Worm (Caenorhabditis elegans) whole organism, L1 larva: ENCODE results near the gene K04C2.5.

Source experiments
- C34B4.2 ChIP-seq: sonication (generic microtip); optimal IDR thresholded peaks from 2 replicates; lab custom pipeline; 2017; ENCODE audit warnings: mild to moderate bottlenecking, missing genetic modification characterization, missing compliant biosample characterization
- F16B12.6 ChIP-seq: fragments of 150-350 bp; optimal IDR thresholded peaks from 2 replicates; lab custom pipeline; 2014; ENCODE audit warnings: missing biosample characterization, missing genetic modification characterization
- alr-1 ChIP-seq: fragments of 200-800 bp; sonication (Bioruptor generic); optimal IDR thresholded peaks from 2 replicates; lab custom pipeline; 2018; ENCODE audit warnings: borderline replicate concordance, mild to moderate bottlenecking, missing genetic modification characterization, missing compliant biosample characterization
- blmp-1 ChIP-seq: fragments of 150-350 bp; optimal IDR thresholded peaks from 2 replicates; lab custom pipeline; 2014; ENCODE audit warnings: missing biosample characterization, missing genetic modification characterization
- ceh-63 ChIP-seq: fragments of 200-800 bp; sonication (Bioruptor generic); optimal IDR thresholded peaks from 2 replicates; lab custom pipeline; 2018; ENCODE audit warnings: mild to moderate bottlenecking, missing genetic modification characterization, missing compliant biosample characterization
- ceh-90 ChIP-seq: sonication (generic microtip); optimal IDR thresholded peaks from 2 replicates; lab custom pipeline; 2016; ENCODE audit warnings: missing genetic modification characterization, missing compliant biosample characterization
- dpl-1 ChIP-seq, 3 experiments: fragments of 150-350 bp in 2 of 3; sonication (generic microtip) in 1 of 3; optimal IDR thresholded peaks; 2 replicates each; lab custom pipeline; 2014 to 2017; ENCODE audit warnings: missing biosample characterization in 3 of 3, missing genetic modification characterization in 3 of 3, missing genetic modification reagents in 3 of 3
- dsc-1 ChIP-seq: sonication (generic microtip); optimal IDR thresholded peaks from 2 replicates; lab custom pipeline; 2016; ENCODE audit warnings: mild to moderate bottlenecking, missing genetic modification characterization, missing compliant biosample characterization
- efl-1 ChIP-seq, 4 experiments: fragments of 150-350 bp; optimal IDR thresholded peaks in 3 of 4; peaks in 1 of 4; 1 replicate in 1 of 4; 2 replicates in 3 of 4; lab custom pipeline; 2014; ENCODE audit warnings: missing biosample characterization in 2 of 4, missing genetic modification characterization in 2 of 4, missing genetic modification reagents in 2 of 4
- elt-3 ChIP-seq, 6 experiments: fragments of 150-350 bp in 1 of 6; sonication (generic microtip); optimal IDR thresholded peaks; 2 replicates each; lab custom pipeline; 2017 to 2018; ENCODE audit warnings: missing biosample characterization in 6 of 6, missing genetic modification characterization in 6 of 6, inconsistent platforms in 1 of 6
- fkh-10 ChIP-seq: sonication (generic microtip); optimal IDR thresholded peaks from 2 replicates; lab custom pipeline; 2017; ENCODE audit warnings: missing biosample characterization, missing genetic modification reagents, missing genetic modification characterization
- fkh-4 ChIP-seq: sonication (generic microtip); optimal IDR thresholded peaks from 2 replicates; lab custom pipeline; 2016; ENCODE audit warnings: missing compliant biosample characterization, missing genetic modification characterization, borderline replicate concordance
- fkh-8 ChIP-seq: sonication (generic microtip); optimal IDR thresholded peaks from 2 replicates; lab custom pipeline; 2016; ENCODE audit warnings: mild to moderate bottlenecking, missing genetic modification characterization, missing compliant biosample characterization
- hlh-17 ChIP-seq: fragments of 200-800 bp; sonication (Bioruptor generic); optimal IDR thresholded peaks from 2 replicates; lab custom pipeline; 2018; ENCODE audit warnings: missing genetic modification characterization, mild to moderate bottlenecking, missing compliant biosample characterization, moderate library complexity, borderline replicate concordance
- hpl-2 ChIP-seq: fragments of 150-350 bp; optimal IDR thresholded peaks from 2 replicates; lab custom pipeline; 2014; ENCODE audit warnings: missing biosample characterization, missing genetic modification reagents, missing genetic modification characterization
- isw-1 ChIP-seq: fragments of 200-800 bp; sonication (Bioruptor generic); IDR thresholded peaks from 2 replicates; pipeline ENCODE4 v1.3.6; 2022; ENCODE audit warnings: missing genetic modification characterization, missing compliant biosample characterization
- lin-14 ChIP-seq: fragments of 200-800 bp; sonication (Bioruptor generic); optimal IDR thresholded peaks from 2 replicates; lab custom pipeline; 2018; ENCODE audit warnings: mild to moderate bottlenecking, missing genetic modification characterization, moderate library complexity, missing compliant biosample characterization
- lin-15B ChIP-seq: fragments of 150-350 bp; sonication (generic microtip); optimal IDR thresholded peaks from 3 replicates; lab custom pipeline; 2014; ENCODE audit warnings: missing biosample characterization, missing genetic modification characterization
- lin-35 ChIP-seq, 2 experiments: fragments of 150-350 bp; optimal IDR thresholded peaks; 2 replicates each; lab custom pipeline; 2014; ENCODE audit warnings: missing biosample characterization in 2 of 2, missing genetic modification characterization in 2 of 2, missing genetic modification reagents in 2 of 2
- lin-39 ChIP-seq: fragments of 150-350 bp; optimal IDR thresholded peaks from 2 replicates; lab custom pipeline; 2014; ENCODE audit warnings: missing biosample characterization, missing genetic modification reagents, missing genetic modification characterization
- lsy-2 ChIP-seq, 2 experiments: fragments of 150-350 bp; optimal IDR thresholded peaks; 2 replicates each; lab custom pipeline; 2014; ENCODE audit warnings: missing biosample characterization in 2 of 2, missing genetic modification characterization in 2 of 2
- mep-1 ChIP-seq: fragments of 150-350 bp; optimal IDR thresholded peaks from 2 replicates; lab custom pipeline; 2014; ENCODE audit warnings: missing biosample characterization, missing genetic modification characterization
- nhr-12 ChIP-seq: sonication (generic microtip); optimal IDR thresholded peaks from 2 replicates; lab custom pipeline; 2017; ENCODE audit warnings: missing biosample characterization, missing genetic modification characterization
- nhr-19 ChIP-seq: fragments of 200-800 bp; sonication (Bioruptor generic); conservative IDR thresholded peaks from 2 replicates; pipeline ENCODE4 v1.3.6; 2022; ENCODE audit warnings: missing genetic modification characterization, missing compliant biosample characterization
- nhr-20 ChIP-seq: sonication (generic microtip); optimal IDR thresholded peaks from 2 replicates; lab custom pipeline; 2016; ENCODE audit warnings: mild to moderate bottlenecking, missing genetic modification characterization, missing compliant biosample characterization
- nhr-28 ChIP-seq: fragments of 150-350 bp; optimal IDR thresholded peaks from 2 replicates; lab custom pipeline; 2014; ENCODE audit warnings: missing biosample characterization, missing genetic modification characterization
- nhr-47 ChIP-seq: sonication (generic microtip); optimal IDR thresholded peaks from 2 replicates; lab custom pipeline; 2016; ENCODE audit warnings: mild to moderate bottlenecking, missing genetic modification characterization, moderate library complexity, missing compliant biosample characterization
- nhr-71 ChIP-seq: sonication (generic microtip); optimal IDR thresholded peaks from 2 replicates; lab custom pipeline; 2016; ENCODE audit warnings: mild to moderate bottlenecking, missing genetic modification characterization, moderate library complexity, missing compliant biosample characterization
- nhr-76 ChIP-seq: sonication (generic microtip); optimal IDR thresholded peaks from 2 replicates; lab custom pipeline; 2017; ENCODE audit warnings: missing biosample characterization, missing genetic modification characterization
- nhr-77 ChIP-seq: fragments of 150-350 bp; optimal IDR thresholded peaks from 2 replicates; lab custom pipeline; 2014; ENCODE audit warnings: missing biosample characterization, missing genetic modification characterization
- nhr-84 ChIP-seq: sonication (generic microtip); optimal IDR thresholded peaks from 2 replicates; lab custom pipeline; 2017; ENCODE audit warnings: missing biosample characterization, missing genetic modification characterization
- nhr-85 ChIP-seq: sonication (generic microtip); peaks from one replicate; lab custom pipeline; 2016; ENCODE audit warnings: missing genetic modification characterization, inconsistent platforms, missing compliant biosample characterization
- nhr-90 ChIP-seq: sonication (generic microtip); optimal IDR thresholded peaks from 2 replicates; lab custom pipeline; 2016; ENCODE audit warnings: mild to moderate bottlenecking, missing genetic modification characterization, missing compliant biosample characterization; ENCODE audit not compliant: poor library complexity
- pag-3 ChIP-seq: sonication (generic microtip); optimal IDR thresholded peaks from 2 replicates; lab custom pipeline; 2017; ENCODE audit warnings: missing genetic modification characterization, mild to moderate bottlenecking, missing compliant biosample characterization, antibody characterized with exemption, borderline replicate concordance; ENCODE audit not compliant: insufficient read depth
- rnt-1 ChIP-seq: sonication (generic microtip); optimal IDR thresholded peaks from 2 replicates; lab custom pipeline; 2016; ENCODE audit warnings: mild to moderate bottlenecking, missing genetic modification characterization, moderate library complexity, missing compliant biosample characterization
- skn-1 ChIP-seq: fragments of 150-350 bp; optimal IDR thresholded peaks from 2 replicates; lab custom pipeline; 2014; ENCODE audit warnings: missing biosample characterization, missing genetic modification characterization
- snpc-4 ChIP-seq: fragments of 150-350 bp; optimal IDR thresholded peaks from 2 replicates; lab custom pipeline; 2014; ENCODE audit warnings: missing biosample characterization, missing genetic modification characterization
- snu-23 ChIP-seq: sonication (generic microtip); optimal IDR thresholded peaks from 2 replicates; lab custom pipeline; 2016; ENCODE audit warnings: missing genetic modification characterization, missing compliant biosample characterization
- swsn-7 ChIP-seq: sonication (generic microtip); optimal IDR thresholded peaks from 2 replicates; lab custom pipeline; 2016; ENCODE audit warnings: missing genetic modification characterization, missing compliant biosample characterization
- tbx-2 ChIP-seq: sonication (generic microtip); optimal IDR thresholded peaks from 2 replicates; lab custom pipeline; 2016; ENCODE audit warnings: missing genetic modification characterization, missing compliant biosample characterization
- tlp-1 ChIP-seq: fragments of 150-350 bp; optimal IDR thresholded peaks from 2 replicates; lab custom pipeline; 2014; ENCODE audit warnings: missing biosample characterization, missing genetic modification characterization
- unc-130 ChIP-seq: fragments of 150-350 bp; optimal IDR thresholded peaks from 2 replicates; lab custom pipeline; 2017; ENCODE audit warnings: missing biosample characterization, missing genetic modification characterization, inconsistent platforms
- unc-30 ChIP-seq: sonication (generic microtip); optimal IDR thresholded peaks from 2 replicates; lab custom pipeline; 2017; ENCODE audit warnings: missing biosample characterization, missing genetic modification characterization
- unc-86 ChIP-seq: sonication (generic microtip); optimal IDR thresholded peaks from 2 replicates; lab custom pipeline; 2016; ENCODE audit warnings: missing genetic modification characterization, missing compliant biosample characterization
- unc-98 ChIP-seq: fragments of 200-800 bp; sonication (Bioruptor generic); IDR thresholded peaks from 2 replicates; pipeline ENCODE4 v1.3.6; 2022; ENCODE audit warnings: missing genetic modification characterization, missing compliant biosample characterization
- xbp-1 ChIP-seq: sonication (generic microtip); optimal IDR thresholded peaks from 2 replicates; lab custom pipeline; 2016; ENCODE audit warnings: missing genetic modification characterization, missing compliant biosample characterization
- zip-4 ChIP-seq: fragments of 200-800 bp; sonication (Bioruptor generic); optimal IDR thresholded peaks from 2 replicates; lab custom pipeline; 2018; ENCODE audit warnings: mild to moderate bottlenecking, missing genetic modification characterization, moderate library complexity, missing compliant biosample characterization
- ztf-4 ChIP-seq: fragments of 150-350 bp; optimal IDR thresholded peaks from 2 replicates; lab custom pipeline; 2014; ENCODE audit warnings: missing biosample characterization, missing genetic modification characterization

Gene K04C2.5

DNA sequence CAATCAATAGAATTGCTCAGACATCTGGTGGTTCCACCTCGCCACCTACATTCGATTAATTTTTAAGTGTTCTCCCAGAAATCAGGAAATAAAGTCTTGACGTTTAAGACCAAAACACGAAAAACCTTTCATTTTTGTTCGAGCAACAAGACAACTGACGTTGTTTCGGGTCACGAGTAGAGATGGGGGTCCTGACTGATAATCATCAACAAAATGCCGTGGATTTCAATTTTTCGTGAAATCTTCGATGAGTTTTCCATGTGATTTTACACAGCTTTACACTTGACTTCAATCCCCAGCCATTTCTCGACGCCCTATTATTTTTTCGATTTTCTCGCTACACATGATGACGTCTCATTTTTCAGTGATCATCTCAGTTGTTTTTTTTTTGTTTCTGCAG lies 20.4 kb downstream of the K04C2.5 start (continued):
- TF ChIP-seq unc-130 (tag; lab: Kevin White, UChicago) = peak; percentile 80
- TF ChIP-seq nhr-28 (tag; lab: Kevin White, UChicago) = no peak
- TF ChIP-seq nhr-85 (tag; lab: Kevin White, UChicago) = no peak
- TF ChIP-seq ceh-63 (GFP tag; lab: Kevin White, UChicago) = no peak
- no peak for TF ChIP-seq blmp-1 (tag; lab: Kevin White, UChicago)
- no peak for TF ChIP-seq fkh-4 (tag; lab: Kevin White, UChicago)
- no peak for TF ChIP-seq zip-4 (GFP tag; lab: Kevin White, UChicago)
- TF ChIP-seq fkh-8 (tag; lab: Kevin White, UChicago) = peak; percentile 48
- TF ChIP-seq nhr-12 (tag; lab: Kevin White, UChicago) = no peak
- no peak for TF ChIP-seq unc-98 (GFP tag; lab: Robert Waterston, UW)
- no peak for TF ChIP-seq tlp-1 (tag; lab: Kevin White, UChicago)
- TF ChIP-seq tbx-2 (tag; lab: Kevin White, UChicago) = no peak
- TF ChIP-seq unc-30 (tag; lab: Kevin White, UChicago) = no peak
- TF ChIP-seq isw-1 = no peak
- no peak for TF ChIP-seq unc-86
- peak; percentile 8 for TF ChIP-seq swsn-7
- TF ChIP-seq alr-1 (tag; lab: Kevin White, UChicago) = no peak
- no peak for TF ChIP-seq fkh-10 (GFP tag; lab: Kevin White, UChicago)
- no peak for TF ChIP-seq nhr-90 (tag; lab: Kevin White, UChicago)
- no peak for TF ChIP-seq ceh-90
- no peak for TF ChIP-seq lin-39 (tag; lab: Kevin White, UChicago)
- no peak for TF ChIP-seq elt-3 (tag; optimal IDR thresholded peaks at IDR 0.05; lab: Kevin White, UChicago)
- TF ChIP-seq lin-14 = peak; percentile 66
- no peak for TF ChIP-seq skn-1 (tag; lab: Kevin White, UChicago)
- TF ChIP-seq dpl-1 (GFP tag; optimal IDR thresholded peaks at IDR 0.05; lab: Kevin White, UChicago) = no peak
- no peak for TF ChIP-seq F16B12.6
- TF ChIP-seq pag-3 = no peak
- TF ChIP-seq nhr-71 (tag; lab: Kevin White, UChicago) = peak; percentile 95
- no peak for TF ChIP-seq nhr-76 (tag; lab: Kevin White, UChicago)
- no peak for TF ChIP-seq ztf-4 (tag; lab: Kevin White, UChicago)

- TF ChIP-seq snpc-4 (tag; lab: Kevin White, UChicago) (no peak), hpl-2 (GFP tag; lab: Kevin White, UChicago) (no peak), dpl-1 (GFP tag; optimal IDR thresholded peaks at IDR 0.05; lab: Kevin White, UChicago) (no peak), unc-98 (GFP tag; lab: Robert Waterston, UW) (no peak), lin-15B (tag; lab: Kevin White, UChicago) (no peak), mep-1 (tag; lab: Kevin White, UChicago) (no peak), tlp-1 (tag; lab: Kevin White, UChicago) (no peak)
Observed at ce11 chrIII:6869996-6870395, 21.5 kb downstream of the K04C2.5 start, which contains the start of gene K04C2.8. Gene K04C2.8 (plus strand): TSS chrIII:6870296.

DNA sequence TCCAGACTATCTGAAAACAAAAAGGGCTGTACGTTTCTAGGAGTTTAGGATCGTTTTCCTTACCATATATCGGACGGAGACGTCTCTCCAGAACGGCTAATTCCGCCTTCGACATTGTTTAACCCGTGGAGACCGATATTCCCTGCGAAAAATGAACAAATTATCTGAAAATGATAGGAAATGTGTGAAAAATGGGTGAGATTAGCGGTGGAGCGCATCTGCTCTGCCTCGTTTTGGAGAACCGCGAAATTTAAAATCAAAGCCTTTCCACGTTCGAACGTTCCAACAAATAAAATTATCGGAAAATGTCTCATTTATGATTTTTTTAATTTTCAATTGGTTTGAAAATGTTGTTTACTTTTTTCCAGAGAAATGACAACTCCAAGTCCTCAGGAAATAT lies 22.2 kb downstream of the K04C2.5 start, which contains the start of the genes cra-1 and kbp-1:
Gene cra-1 (minus strand): TSS at position 193 of the 400 bp plus-strand sequence.
Gene kbp-1 (plus strand): TSS at position 366 of the 400 bp plus-strand sequence.
- TF ChIP-seq efl-1 (optimal IDR thresholded peaks at IDR 0.05; lab: Kevin White, UChicago) (peak; percentile 83 to 90), efl-1 (GFP tag; optimal IDR thresholded peaks at IDR 0.05 in 1 of 2; lab: Kevin White, UChicago) (peak; percentile 91 to 99), nhr-47 (no peak), alr-1 (tag; lab: Kevin White, UChicago) (no peak), nhr-84 (tag; lab: Kevin White, UChicago) (no peak), C34B4.2 (tag; lab: Kevin White, UChicago) (no peak), hlh-17 (GFP tag; lab: Kevin White, UChicago) (no peak), lin-15B (tag; lab: Kevin White, UChicago) (no peak), rnt-1 (tag; lab: Kevin White, UChicago) (peak; percentile 36), nhr-19 (GFP tag; lab: Robert Waterston, UW) (peak; percentile 14; the same call in 1 of the 2 replicates), lin-35 (GFP tag; optimal IDR thresholded peaks at IDR 0.05; lab: Kevin White, UChicago) (peak; percentile 87 to 95), xbp-1 (tag; lab: Kevin White, UChicago) (peak; percentile 7), ztf-4 (tag; lab: Kevin White, UChicago) (no peak), nhr-77 (tag; lab: Kevin White, UChicago) (peak; percentile 8), snu-23 (GFP tag; lab: Kevin White, UChicago) (peak; percentile 43), elt-3 (tag; optimal IDR thresholded peaks at IDR 0.05; lab: Kevin White, UChicago) (peak in 1 of 6 experiments; percentile 33), nhr-20 (tag; lab: Kevin White, UChicago) (peak; percentile 21), lin-14 (peak; percentile 36), swsn-7 (no peak), lsy-2 (tag; optimal IDR thresholded peaks at IDR 0.05; lab: Kevin White, UChicago) (peak; percentile 20 to 77), dsc-1 (tag; lab: Kevin White, UChicago) (no peak), ceh-63 (GFP tag; lab: Kevin White, UChicago) (no peak), tbx-2 (tag; lab: Kevin White, UChicago) (peak; percentile 21), skn-1 (tag; lab: Kevin White, UChicago) (peak; percentile 45)
